Fruit fly (Drosophila melanogaster): ENCODE measurements around the gene PIG-S.

dm6 chr3R:24900816-24901215, 16.8 kb downstream of the PIG-S start, which contains the start of gene CG10845:
- TF ChIP-seq Sin3A (optimal IDR thresholded peaks at IDR 0.05) (no peak), psq (optimal IDR thresholded peaks at IDR 0.05) (no peak), ttk (optimal IDR thresholded peaks at IDR 0.05) (no peak), Myc (optimal IDR thresholded peaks at IDR 0.05) (no peak), h (optimal IDR thresholded peaks at IDR 0.05) (no peak), insv (optimal IDR thresholded peaks at IDR 0.05) (no peak)
